Worm (Caenorhabditis elegans) whole organism, mixed stage, embryonic: ENCODE measurements around the gene cest-16.

Experiments
- M03D4.4 ChIP-seq: sonication (generic microtip); optimal IDR thresholded peaks from 2 replicates; lab custom pipeline; 2017; ENCODE audit warnings: mild to moderate bottlenecking, missing genetic modification characterization, missing compliant biosample characterization
- bed-3 ChIP-seq: fragments of 200-800 bp; sonication (Bioruptor generic); optimal IDR thresholded peaks from 3 replicates; lab custom pipeline; 2018; ENCODE audit warnings: mild to moderate bottlenecking, missing genetic modification characterization, moderate library complexity, missing compliant biosample characterization
- blmp-1 ChIP-seq: fragments of 150-350 bp; optimal IDR thresholded peaks from 2 replicates; lab custom pipeline; 2014; ENCODE audit warnings: missing biosample characterization, missing genetic modification characterization
- ceh-39 ChIP-seq: fragments of 150-350 bp; optimal IDR thresholded peaks from 2 replicates; lab custom pipeline; 2014; ENCODE audit warnings: missing biosample characterization, missing genetic modification characterization
- ceh-43 ChIP-seq: fragments of 200-800 bp; sonication (Bioruptor generic); optimal IDR thresholded peaks from 2 replicates; lab custom pipeline; 2018; ENCODE audit warnings: mild to moderate bottlenecking, missing genetic modification characterization, moderate library complexity, missing compliant biosample characterization
- ceh-83 ChIP-seq: fragments of 200-800 bp; sonication (Bioruptor generic); optimal IDR thresholded peaks from 2 replicates; lab custom pipeline; 2018; ENCODE audit warnings: mild to moderate bottlenecking, missing genetic modification characterization, missing compliant biosample characterization
- ces-1 ChIP-seq: fragments of 150-350 bp; optimal IDR thresholded peaks from 2 replicates; lab custom pipeline; 2014; ENCODE audit warnings: missing biosample characterization, missing genetic modification reagents, missing genetic modification characterization
- cnd-1 ChIP-seq: fragments of 200-800 bp; sonication (Bioruptor generic); optimal IDR thresholded peaks from 2 replicates; lab custom pipeline; 2018; ENCODE audit warnings: mild to moderate bottlenecking, missing genetic modification characterization, missing compliant biosample characterization
- drap-1 ChIP-seq: fragments of 200-800 bp; sonication (Bioruptor generic); optimal IDR thresholded peaks from 3 replicates; lab custom pipeline; 2018; ENCODE audit warnings: mild to moderate bottlenecking, missing genetic modification characterization, missing compliant biosample characterization
- elt-1 ChIP-seq: sonication (generic microtip); optimal IDR thresholded peaks from 2 replicates; lab custom pipeline; 2017; ENCODE audit warnings: missing genetic modification characterization, mild to moderate bottlenecking, missing compliant biosample characterization, antibody characterized with exemption, moderate library complexity, borderline replicate concordance; ENCODE audit not compliant: insufficient read depth
- flh-1 ChIP-seq: fragments of 200-800 bp; sonication (Bioruptor generic); optimal IDR thresholded peaks from 2 replicates; lab custom pipeline; 2018; ENCODE audit warnings: mild to moderate bottlenecking, missing genetic modification characterization, moderate library complexity, missing compliant biosample characterization
- ham-2 ChIP-seq: fragments of 200-800 bp; sonication (Bioruptor generic); optimal IDR thresholded peaks from 2 replicates; lab custom pipeline; 2018; ENCODE audit warnings: mild to moderate bottlenecking, missing genetic modification characterization, missing compliant biosample characterization
- hlh-1 ChIP-seq: fragments of 150-350 bp; optimal IDR thresholded peaks from 2 replicates; lab custom pipeline; 2014; ENCODE audit warnings: missing biosample characterization, missing genetic modification reagents, missing genetic modification characterization
- lin-32 ChIP-seq: fragments of 200-800 bp; sonication (Bioruptor generic); optimal IDR thresholded peaks from 2 replicates; lab custom pipeline; 2018; ENCODE audit warnings: mild to moderate bottlenecking, missing genetic modification characterization, missing compliant biosample characterization
- mab-5 ChIP-seq: fragments of 150-350 bp; optimal IDR thresholded peaks from 2 replicates; lab custom pipeline; 2014; ENCODE audit warnings: missing biosample characterization, missing genetic modification characterization
- mep-1 ChIP-seq: fragments of 150-350 bp; optimal IDR thresholded peaks from 2 replicates; lab custom pipeline; 2017; ENCODE audit warnings: missing biosample characterization, missing genetic modification reagents, missing genetic modification characterization, inconsistent platforms
- mls-2 ChIP-seq: sonication (generic microtip); optimal IDR thresholded peaks from 2 replicates; lab custom pipeline; 2016; ENCODE audit warnings: mild to moderate bottlenecking, missing genetic modification characterization, moderate library complexity, missing compliant biosample characterization
- nhr-12 ChIP-seq: fragments of 150-350 bp; optimal IDR thresholded peaks from 2 replicates; lab custom pipeline; 2014; ENCODE audit warnings: missing biosample characterization, missing genetic modification characterization
- nhr-2 ChIP-seq: fragments of 150-350 bp; optimal IDR thresholded peaks from 2 replicates; lab custom pipeline; 2014; ENCODE audit warnings: missing biosample characterization, missing genetic modification characterization
- nhr-237 ChIP-seq: fragments of 150-350 bp; optimal IDR thresholded peaks from 2 replicates; lab custom pipeline; 2014; ENCODE audit warnings: missing biosample characterization, missing genetic modification characterization
- nhr-28 ChIP-seq: fragments of 150-350 bp; optimal IDR thresholded peaks from 2 replicates; lab custom pipeline; 2014; ENCODE audit warnings: missing biosample characterization, missing genetic modification characterization
- nhr-76 ChIP-seq: sonication (generic microtip); optimal IDR thresholded peaks from 2 replicates; lab custom pipeline; 2017; ENCODE audit warnings: missing biosample characterization, missing genetic modification characterization
- pha-4 ChIP-seq: fragments of 150-350 bp; optimal IDR thresholded peaks from 2 replicates; lab custom pipeline; 2018; ENCODE audit warnings: missing biosample characterization, missing genetic modification reagents, missing genetic modification characterization
- sem-2 ChIP-seq: fragments of 200-800 bp; sonication (Bioruptor generic); optimal IDR thresholded peaks from 2 replicates; lab custom pipeline; 2018; ENCODE audit warnings: mild to moderate bottlenecking, missing genetic modification characterization, missing compliant biosample characterization
- snpc-4 ChIP-seq: fragments of 150-350 bp; optimal IDR thresholded peaks from 2 replicates; lab custom pipeline; 2014; ENCODE audit warnings: missing biosample characterization, missing genetic modification characterization
- sptf-1 ChIP-seq: sonication (generic microtip); optimal IDR thresholded peaks from 2 replicates; lab custom pipeline; 2017; ENCODE audit warnings: mild to moderate bottlenecking, missing genetic modification characterization, moderate library complexity, missing compliant biosample characterization
- tbx-8 ChIP-seq: fragments of 200-800 bp; sonication (Bioruptor generic); optimal IDR thresholded peaks from 2 replicates; lab custom pipeline; 2018; ENCODE audit warnings: mild to moderate bottlenecking, missing genetic modification characterization, moderate library complexity, missing compliant biosample characterization
- unc-120 ChIP-seq: sonication (generic microtip); optimal IDR thresholded peaks from 2 replicates; lab custom pipeline; 2017; ENCODE audit warnings: missing genetic modification characterization, missing compliant biosample characterization; ENCODE audit not compliant: poor library complexity, severe bottlenecking
- unc-62 ChIP-seq: fragments of 150-350 bp; optimal IDR thresholded peaks from 2 replicates; lab custom pipeline; 2014; ENCODE audit warnings: missing biosample characterization, missing genetic modification reagents, missing genetic modification characterization
- zip-8 ChIP-seq: fragments of 150-350 bp; optimal IDR thresholded peaks from 2 replicates; lab custom pipeline; 2014; ENCODE audit warnings: missing biosample characterization, missing genetic modification characterization
- ztf-11 ChIP-seq: fragments of 150-350 bp; optimal IDR thresholded peaks from 2 replicates; lab custom pipeline; 2014; ENCODE audit warnings: missing biosample characterization, missing genetic modification characterization

Gene cest-16

DNA sequence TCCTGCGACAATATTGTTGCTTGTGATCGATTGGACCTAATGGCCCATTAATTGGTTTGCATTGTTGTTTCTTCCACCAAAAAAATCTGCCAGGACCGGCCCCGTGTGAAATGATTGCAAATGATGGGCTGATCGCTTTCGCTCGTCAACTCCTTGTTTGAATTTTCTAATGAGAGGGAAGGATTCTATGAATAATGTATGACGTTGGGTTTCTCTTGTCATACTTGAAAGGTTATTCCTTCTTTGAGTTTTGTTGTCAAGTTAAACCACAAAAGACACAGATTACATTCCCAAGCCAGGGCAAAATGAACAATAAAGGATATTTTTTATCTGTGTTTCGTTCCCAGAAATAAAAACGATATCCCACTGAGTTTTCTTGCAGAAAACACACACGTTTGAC lies 23.0 kb upstream of the cest-16 start:
- TF ChIP-seq flh-1 (GFP tag; lab: Kevin White, UChicago): no peak
- no peak for TF ChIP-seq bed-3 (GFP tag; lab: Kevin White, UChicago)
- no peak for TF ChIP-seq M03D4.4
- no peak for TF ChIP-seq pha-4 (tag; lab: Kevin White, UChicago)
- no peak for TF ChIP-seq ceh-39
- TF ChIP-seq sem-2: no peak
- TF ChIP-seq tbx-8 (GFP tag; lab: Kevin White, UChicago): no peak
- no peak for TF ChIP-seq elt-1 (tag; lab: Kevin White, UChicago)
- no peak for TF ChIP-seq cnd-1 (tag; lab: Kevin White, UChicago)
- TF ChIP-seq ces-1 (GFP tag; lab: Kevin White, UChicago): no peak
- no peak for TF ChIP-seq nhr-2 (tag; lab: Kevin White, UChicago)
- TF ChIP-seq mls-2 (tag; lab: Kevin White, UChicago): no peak
- TF ChIP-seq zip-8: no peak

- TF ChIP-seq nhr-76 (tag; lab: Kevin White, UChicago) (no peak), drap-1 (no peak), snpc-4 (no peak), pha-4 (tag; lab: Kevin White, UChicago) (no peak), mep-1 (tag; lab: Kevin White, UChicago) (no peak), mls-2 (tag; lab: Kevin White, UChicago) (no peak), ces-1 (GFP tag; lab: Kevin White, UChicago) (no peak), nhr-2 (tag; lab: Kevin White, UChicago) (no peak), hlh-1 (no peak), ceh-43 (GFP tag; lab: Kevin White, UChicago) (no peak), elt-1 (tag; lab: Kevin White, UChicago) (no peak), nhr-237 (tag; lab: Kevin White, UChicago) (no peak), ham-2 (GFP tag; lab: Kevin White, UChicago) (no peak), ceh-83 (GFP tag; lab: Kevin White, UChicago) (no peak), sem-2 (no peak), blmp-1 (no peak), nhr-12 (no peak), unc-62 (GFP tag; lab: Kevin White, UChicago) (no peak), unc-120 (tag; lab: Kevin White, UChicago) (no peak), sptf-1 (tag; lab: Kevin White, UChicago) (no peak)
These were observed 22.5 kb upstream of the cest-16 start for ce11 chrX:6277252-6277651.

DNA sequence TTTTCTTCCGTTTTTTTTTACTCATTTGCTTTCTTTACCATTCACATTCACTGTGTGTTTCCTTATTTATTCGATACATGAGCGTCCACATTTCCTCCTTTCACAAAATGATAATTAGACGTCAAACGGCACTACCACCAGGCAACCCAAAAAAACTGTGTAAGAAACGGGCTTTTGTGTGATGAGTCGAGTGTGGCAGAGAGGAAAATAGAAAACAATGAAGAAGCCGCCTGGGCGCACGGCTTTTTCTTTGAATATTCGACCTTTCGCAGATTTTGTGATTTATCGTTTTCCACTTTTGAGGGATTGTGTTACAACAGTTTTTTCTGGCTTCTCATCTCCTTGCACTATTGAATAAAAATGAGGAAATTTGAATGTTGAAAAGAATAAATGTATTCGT lies 21.4 kb upstream of the cest-16 start:
- TF ChIP-seq mep-1 (tag; lab: Kevin White, UChicago) (no peak), hlh-1 (no peak), mab-5 (no peak)

DNA sequence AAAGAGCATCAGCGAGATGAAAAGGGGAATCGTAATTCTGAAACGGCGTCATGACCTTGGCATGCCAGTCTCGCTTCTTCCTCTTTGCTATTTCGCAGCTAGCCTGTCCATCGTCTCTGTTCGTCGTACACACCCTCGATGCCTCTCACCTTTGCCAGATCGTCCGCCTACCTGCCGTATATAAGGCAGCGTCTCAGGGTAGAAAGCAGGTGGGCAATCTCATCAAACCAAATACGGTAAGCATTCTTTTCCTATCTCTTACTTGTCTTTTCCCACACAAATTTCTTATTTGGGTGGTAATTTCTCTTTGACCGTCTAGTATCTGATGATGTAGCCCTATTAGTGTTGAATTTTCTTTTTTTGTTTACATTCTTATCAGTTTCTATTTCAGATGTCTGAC lies 20.1 kb upstream of the cest-16 start, which contains the start of gene col-166:
col-166 (plus strand) TSS at position 392 of the 400 bp plus-strand sequence.
- TF ChIP-seq nhr-28 (tag; lab: Kevin White, UChicago) (no peak), ces-1 (GFP tag; lab: Kevin White, UChicago) (no peak), mab-5 (no peak), lin-32 (no peak), elt-1 (tag; lab: Kevin White, UChicago) (no peak), ceh-43 (GFP tag; lab: Kevin White, UChicago) (no peak), ztf-11 (no peak), M03D4.4 (no peak), nhr-76 (tag; lab: Kevin White, UChicago) (no peak), sptf-1 (tag; lab: Kevin White, UChicago) (no peak), mep-1 (tag; lab: Kevin White, UChicago) (no peak)

DNA sequence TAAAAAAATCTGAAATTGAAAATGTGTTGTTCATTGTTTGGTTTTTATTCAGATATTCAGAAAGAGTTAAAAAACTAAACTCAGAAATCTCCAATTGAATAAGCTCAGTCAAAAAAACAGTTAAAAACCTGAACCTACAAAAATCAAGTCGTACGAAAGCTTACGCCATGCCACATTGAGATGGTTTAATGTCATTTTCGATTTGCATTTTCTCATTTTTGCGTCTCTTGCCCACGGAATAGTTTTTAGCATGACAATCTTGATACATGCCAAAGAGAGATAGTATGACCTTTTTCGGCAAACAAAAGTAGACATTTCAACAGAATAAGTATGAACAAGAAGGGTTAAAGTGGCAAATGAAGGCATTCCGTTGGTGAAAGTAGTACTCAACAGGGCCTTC lies 18.7 kb upstream of the cest-16 start:
- TF ChIP-seq ces-1 (GFP tag; lab: Kevin White, UChicago): no peak
- TF ChIP-seq drap-1: no peak
- no peak for TF ChIP-seq ceh-43 (GFP tag; lab: Kevin White, UChicago)
- TF ChIP-seq unc-120 (tag; lab: Kevin White, UChicago): no peak
- no peak for TF ChIP-seq flh-1 (GFP tag; lab: Kevin White, UChicago)
- TF ChIP-seq nhr-12: no peak
